Worm (Caenorhabditis elegans): ENCODE data around the gene snf-3.

DNA sequence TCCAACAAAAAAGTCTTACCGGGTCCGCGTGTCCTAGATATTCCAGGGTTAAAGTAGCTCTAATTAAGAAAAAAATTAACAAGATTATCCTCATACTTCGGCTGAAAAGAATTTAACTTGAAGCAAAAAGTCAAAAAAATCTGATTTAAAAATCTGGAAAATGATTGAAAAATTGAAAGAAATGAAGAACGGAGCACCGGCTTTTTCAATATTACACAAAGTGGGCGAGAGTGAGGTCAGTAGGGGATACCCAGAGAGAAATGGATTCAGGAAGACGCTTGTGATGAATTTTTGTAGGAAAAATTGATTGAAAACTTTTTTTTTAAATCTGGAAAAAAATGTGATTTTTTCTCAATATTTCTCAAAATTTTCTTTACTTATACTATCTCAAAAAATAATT is 8.9 kb downstream of the snf-3 start, which contains the start of gene pho-14:
- no peak for TF ChIP-seq ztf-4 (tag; optimal IDR thresholded peaks at IDR 0.05)
- no peak for TF ChIP-seq ama-1 (optimal IDR thresholded peaks at IDR 0.05)
- TF ChIP-seq aly-2 (tag; optimal IDR thresholded peaks at IDR 0.05): no peak
- TF ChIP-seq skn-1 (tag; optimal IDR thresholded peaks at IDR 0.05): no peak
- no peak for TF ChIP-seq elt-2 (tag; optimal IDR thresholded peaks at IDR 0.05)
- no peak for TF ChIP-seq sea-2 (GFP tag; optimal IDR thresholded peaks at IDR 0.05)
- TF ChIP-seq ceh-82 (tag; optimal IDR thresholded peaks at IDR 0.05): no peak
- no peak for TF ChIP-seq lin-39 (tag; optimal IDR thresholded peaks at IDR 0.05)
- TF ChIP-seq nhr-77 (tag; optimal IDR thresholded peaks at IDR 0.05): no peak
- TF ChIP-seq elt-3 (tag; optimal IDR thresholded peaks at IDR 0.05): no peak
- no peak for TF ChIP-seq eor-1 (tag; optimal IDR thresholded peaks at IDR 0.05)
- no peak for TF ChIP-seq ztf-11 (tag; optimal IDR thresholded peaks at IDR 0.05)
- TF ChIP-seq nhr-11 (tag; optimal IDR thresholded peaks at IDR 0.05): no peak
- TF ChIP-seq R02D3.7 (tag; optimal IDR thresholded peaks at IDR 0.05): no peak
